Fruit fly (Drosophila melanogaster) whole organism, wandering third instar larva: ENCODE data around the gene CG13926.

Source experiments
- CG32264 ChIP-seq: fragments of 200-800 bp; sonication (Bioruptor generic); optimal IDR thresholded peaks from 2 replicates; lab custom pipeline; 2016; ENCODE audit warnings: missing biosample characterization, missing genetic modification characterization
- Dfd ChIP-seq: fragments of >200 bp; optimal IDR thresholded peaks from 2 replicates; lab custom pipeline; 2017; ENCODE audit warnings: missing biosample characterization, missing genetic modification characterization
- Myc ChIP-seq: fragments of >200 bp; optimal IDR thresholded peaks from 2 replicates; lab custom pipeline; 2017
- Sp1 ChIP-seq: fragments of 200-800 bp; sonication (Bioruptor generic); optimal IDR thresholded peaks from 3 replicates; lab custom pipeline; 2019; ENCODE audit warnings: missing biosample characterization, mild to moderate bottlenecking, missing genetic modification characterization, moderate library complexity
- lola ChIP-seq: fragments of >200 bp; optimal IDR thresholded peaks from 2 replicates; lab custom pipeline; 2017; ENCODE audit warnings: missing biosample characterization, missing genetic modification characterization
- psq ChIP-seq: fragments of 200-800 bp; sonication (Bioruptor generic); optimal IDR thresholded peaks from 3 replicates; lab custom pipeline; 2017; ENCODE audit warnings: missing biosample characterization, mild to moderate bottlenecking, missing genetic modification characterization, moderate library complexity
- tai ChIP-seq: sonication (Bioruptor generic); optimal IDR thresholded peaks from 2 replicates; lab custom pipeline; 2016; ENCODE audit warnings: missing biosample characterization, missing genetic modification characterization

- TF ChIP-seq lola (no peak), psq (GFP tag; lab: Kevin White, UChicago) (no peak), Myc (lab: Kevin White, UChicago) (no peak), tai (no peak), CG32264 (GFP tag; lab: Kevin White, UChicago) (no peak), Dfd (GFP tag; lab: Kevin White, UChicago) (no peak), Sp1 (GFP tag; lab: Kevin White, UChicago) (no peak)
Measured at dm6 chr3L:1652700-1653200, 34.8 kb upstream of the CG13926 start, which contains the start of the genes CG7970 and Vta1.
